Worm (Caenorhabditis elegans): Measurements from ENCODE around the gene tbx-37.

DNA sequence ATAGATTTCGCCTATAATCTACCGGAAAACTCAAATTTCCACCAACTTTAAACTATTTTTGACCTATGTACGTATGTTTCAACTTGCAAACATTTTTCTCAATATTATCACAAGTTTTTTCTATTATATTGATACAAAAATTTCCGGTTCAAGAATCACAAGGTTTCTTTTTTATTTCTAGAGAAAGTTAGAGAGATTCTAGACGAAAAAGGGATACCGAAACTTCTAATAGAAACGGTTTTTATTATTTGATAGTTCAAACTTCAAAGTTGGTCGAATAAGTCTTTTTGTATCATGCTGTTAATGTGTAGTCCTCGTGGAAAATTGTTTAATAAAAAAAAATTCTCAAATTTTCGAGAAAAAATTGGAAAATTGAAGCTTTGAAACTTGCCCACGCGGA is 28.1 kb upstream of the tbx-37 start:
- TF ChIP-seq nhr-25 (tag; optimal IDR thresholded peaks at IDR 0.05; ENCODE audit: borderline replicate concordance, insufficient read depth) = no peak
- no peak for TF ChIP-seq nhr-102 (tag; optimal IDR thresholded peaks at IDR 0.05)
- peak; percentile 12 for TF ChIP-seq nhr-28 (tag; optimal IDR thresholded peaks at IDR 0.05)
- no peak for TF ChIP-seq nhr-6 (tag; optimal IDR thresholded peaks at IDR 0.05)
